Worm (Caenorhabditis elegans) whole organism, young adult: ENCODE results near the gene Y37A1B.4.

Experiments
- B0019.2 ChIP-seq: fragments of 200-800 bp; sonication (Bioruptor generic); conservative IDR thresholded peaks from 2 replicates; pipeline ENCODE4 v1.3.6; 2022; ENCODE audit warnings: missing genetic modification reagents, missing genetic modification characterization, missing compliant biosample characterization
- B0035.1 ChIP-seq: sonication (generic microtip); optimal IDR thresholded peaks from 2 replicates; lab custom pipeline; 2016; ENCODE audit warnings: missing genetic modification characterization, mild to moderate bottlenecking, missing compliant biosample characterization, missing genotype, missing genetic modification reagents
- B0336.3 ChIP-seq: fragments of 200-800 bp; sonication (Bioruptor generic); IDR thresholded peaks from 2 replicates; pipeline ENCODE4 v1.3.6; 2022; ENCODE audit warnings: missing genetic modification characterization, missing compliant biosample characterization
- F10E7.11 ChIP-seq: sonication (generic microtip); optimal IDR thresholded peaks from 2 replicates; lab custom pipeline; 2017; ENCODE audit warnings: mild to moderate bottlenecking, missing genetic modification characterization, moderate library complexity, missing compliant biosample characterization
- F23B12.7 ChIP-seq: sonication (generic microtip); optimal IDR thresholded peaks from 2 replicates; lab custom pipeline; 2017; ENCODE audit warnings: missing genetic modification characterization, mild to moderate bottlenecking, missing compliant biosample characterization, antibody characterized with exemption, moderate library complexity; ENCODE audit not compliant: insufficient read depth
- F33H1.4 ChIP-seq: fragments of 200-800 bp; sonication (Bioruptor generic); IDR thresholded peaks from 2 replicates; pipeline ENCODE4 v1.3.6; 2022; ENCODE audit warnings: missing genetic modification reagents, missing genetic modification characterization, missing compliant biosample characterization
- F39B2.1 ChIP-seq: fragments of 200-800 bp; sonication (Bioruptor generic); IDR thresholded peaks from 2 replicates; pipeline ENCODE4 v1.3.6; 2022; ENCODE audit warnings: missing genetic modification reagents, missing genetic modification characterization, missing compliant biosample characterization
- F49E8.2 ChIP-seq: sonication (generic microtip); optimal IDR thresholded peaks from 3 replicates; lab custom pipeline; 2017; ENCODE audit warnings: missing genetic modification characterization, mild to moderate bottlenecking, missing compliant biosample characterization, antibody characterized with exemption, moderate library complexity; ENCODE audit not compliant: insufficient read depth
- F57A8.1 ChIP-seq: fragments of 200-800 bp; sonication (Bioruptor generic); optimal IDR thresholded peaks from 2 replicates; lab custom pipeline; 2018; ENCODE audit warnings: mild to moderate bottlenecking, missing genetic modification characterization, moderate library complexity, missing compliant biosample characterization
- K12H6.12 ChIP-seq: fragments of 200-800 bp; sonication (Bioruptor generic); optimal IDR thresholded peaks from 2 replicates; lab custom pipeline; 2018; ENCODE audit warnings: mild to moderate bottlenecking, missing genetic modification characterization, missing compliant biosample characterization
- T26A5.8 ChIP-seq: sonication (generic microtip); optimal IDR thresholded peaks from 2 replicates; lab custom pipeline; 2016; ENCODE audit warnings: missing genetic modification characterization, missing compliant biosample characterization
- Y67H2A.10 ChIP-seq: fragments of 200-800 bp; sonication (Bioruptor generic); conservative IDR thresholded peaks from 2 replicates; pipeline ENCODE4 v1.3.6; 2022; ENCODE audit warnings: missing genetic modification reagents, missing genetic modification characterization, missing compliant biosample characterization
- Y79H2A.3 ChIP-seq: fragments of 200-800 bp; sonication (Bioruptor generic); conservative IDR thresholded peaks from 2 replicates; pipeline ENCODE4 v1.3.6; 2022; ENCODE audit warnings: missing genetic modification reagents, missing genetic modification characterization, missing compliant biosample characterization
- Y95B8A.8 ChIP-seq: fragments of 200-800 bp; sonication (Bioruptor generic); IDR thresholded peaks from 2 replicates; pipeline ENCODE4 v1.3.6; 2022; ENCODE audit warnings: missing genetic modification reagents, missing genetic modification characterization, missing compliant biosample characterization
- ZK185.1 ChIP-seq: sonication (generic microtip); optimal IDR thresholded peaks from 2 replicates; lab custom pipeline; 2016; ENCODE audit warnings: mild to moderate bottlenecking, missing genetic modification characterization, missing compliant biosample characterization; ENCODE audit not compliant: poor library complexity, severe bottlenecking
- akir-1 ChIP-seq: fragments of 200-800 bp; sonication (Bioruptor generic); optimal IDR thresholded peaks from 2 replicates; lab custom pipeline; 2018; ENCODE audit warnings: mild to moderate bottlenecking, missing genetic modification characterization, moderate library complexity, missing compliant biosample characterization
- aptf-2 ChIP-seq: fragments of 200-800 bp; sonication (Bioruptor generic); conservative IDR thresholded peaks from 2 replicates; pipeline ENCODE4 v1.3.6; 2022; ENCODE audit warnings: missing genetic modification reagents, missing genetic modification characterization, missing compliant biosample characterization
- attf-6 ChIP-seq: fragments of 200-800 bp; sonication (Bioruptor generic); IDR thresholded peaks from 2 replicates; pipeline ENCODE4 v1.3.6; 2022; ENCODE audit warnings: missing genetic modification reagents, missing genetic modification characterization, missing compliant biosample characterization
- cebp-1 ChIP-seq, 2 experiments: fragments of 200-800 bp in 1 of 2; sonication (Bioruptor generic) in 1 of 2; sonication (generic microtip) in 1 of 2; IDR thresholded peaks in 1 of 2; optimal IDR thresholded peaks in 1 of 2; 2 replicates each; pipeline versions ENCODE4 v1.3.6 to Lab custom; 2017 to 2022; ENCODE audit warnings: missing compliant biosample characterization in 2 of 2, missing genetic modification characterization in 2 of 2, mild to moderate bottlenecking in 1 of 2, missing genetic modification reagents in 1 of 2, moderate library complexity in 1 of 2
- ceh-27 ChIP-seq: fragments of 200-800 bp; sonication (Bioruptor generic); optimal IDR thresholded peaks from 2 replicates; lab custom pipeline; 2018; ENCODE audit warnings: mild to moderate bottlenecking, missing genetic modification characterization, moderate library complexity, missing compliant biosample characterization
- ceh-91 ChIP-seq: fragments of 200-800 bp; sonication (Bioruptor generic); IDR thresholded peaks from 2 replicates; pipeline ENCODE4 v1.3.6; 2022; ENCODE audit warnings: missing genetic modification reagents, missing genetic modification characterization, missing compliant biosample characterization
- efl-1 ChIP-seq: fragments of 150-350 bp; optimal IDR thresholded peaks from 2 replicates; lab custom pipeline; 2014; ENCODE audit warnings: missing biosample characterization, missing genetic modification reagents, missing genetic modification characterization
- egl-18 ChIP-seq: fragments of 200-800 bp; sonication (Bioruptor generic); IDR thresholded peaks from 2 replicates; pipeline ENCODE4 v1.3.6; 2022; ENCODE audit warnings: missing genetic modification reagents, missing genetic modification characterization, missing compliant biosample characterization
- egrh-3 ChIP-seq: fragments of 200-800 bp; sonication (Bioruptor generic); IDR thresholded peaks from 2 replicates; pipeline ENCODE4 v1.3.6; 2022; ENCODE audit warnings: missing genetic modification reagents, missing genetic modification characterization, missing compliant biosample characterization
- ets-4 ChIP-seq: fragments of 200-800 bp; sonication (Bioruptor generic); optimal IDR thresholded peaks from 2 replicates; lab custom pipeline; 2018; ENCODE audit warnings: mild to moderate bottlenecking, missing genetic modification characterization, missing compliant biosample characterization
- hlh-12 ChIP-seq: sonication (generic microtip); optimal IDR thresholded peaks from 2 replicates; lab custom pipeline; 2016; ENCODE audit warnings: missing genetic modification characterization, missing compliant biosample characterization
- hmg-1.2 ChIP-seq: fragments of 200-800 bp; sonication (Bioruptor generic); IDR thresholded peaks from 2 replicates; pipeline ENCODE4 v1.3.6; 2022; ENCODE audit warnings: missing genetic modification reagents, missing genetic modification characterization, missing compliant biosample characterization
- hsf-1 ChIP-seq: fragments of 200-800 bp; sonication (Bioruptor generic); IDR thresholded peaks from 2 replicates; pipeline ENCODE4 v1.3.6; 2022; ENCODE audit warnings: missing genetic modification reagents, missing genetic modification characterization, missing compliant biosample characterization
- lin-54 ChIP-seq: fragments of 200-800 bp; sonication (Bioruptor generic); optimal IDR thresholded peaks from 2 replicates; lab custom pipeline; 2018; ENCODE audit warnings: mild to moderate bottlenecking, missing genetic modification characterization, missing compliant biosample characterization
- lsy-27 ChIP-seq: sonication (generic microtip); optimal IDR thresholded peaks from 2 replicates; lab custom pipeline; 2017; ENCODE audit warnings: missing genetic modification characterization, mild to moderate bottlenecking, missing compliant biosample characterization, antibody characterized with exemption, missing genotype, borderline replicate concordance; ENCODE audit not compliant: insufficient read depth
- madf-3 ChIP-seq: fragments of 200-800 bp; sonication (Bioruptor generic); IDR thresholded peaks from 2 replicates; pipeline ENCODE4 v1.3.6; 2022; ENCODE audit warnings: missing genetic modification reagents, missing genetic modification characterization, missing compliant biosample characterization
- madf-8 ChIP-seq: fragments of 200-800 bp; sonication (Bioruptor generic); conservative IDR thresholded peaks from 2 replicates; pipeline ENCODE4 v1.3.6; 2022; ENCODE audit warnings: missing genetic modification reagents, missing genetic modification characterization, missing compliant biosample characterization
- mcd-1 ChIP-seq: fragments of 200-800 bp; sonication (Bioruptor generic); IDR thresholded peaks from 2 replicates; pipeline ENCODE4 v1.3.6; 2022; ENCODE audit warnings: missing genetic modification reagents, missing genetic modification characterization, missing compliant biosample characterization
- mel-28 ChIP-seq: sonication (generic microtip); optimal IDR thresholded peaks from 2 replicates; lab custom pipeline; 2016; ENCODE audit warnings: borderline replicate concordance, mild to moderate bottlenecking, missing genetic modification characterization, missing compliant biosample characterization
- mxl-1 ChIP-seq: sonication (generic microtip); optimal IDR thresholded peaks from 2 replicates; lab custom pipeline; 2016; ENCODE audit warnings: missing genetic modification characterization, missing compliant biosample characterization
- nfya-2 ChIP-seq: fragments of 200-800 bp; sonication (Bioruptor generic); IDR thresholded peaks from 2 replicates; pipeline ENCODE4 v1.3.6; 2022; ENCODE audit warnings: missing genetic modification reagents, missing genetic modification characterization, missing compliant biosample characterization
- nhr-179 ChIP-seq: sonication (generic microtip); optimal IDR thresholded peaks from 2 replicates; lab custom pipeline; 2016; ENCODE audit warnings: mild to moderate bottlenecking, missing genetic modification characterization, missing compliant biosample characterization
- nhr-90 ChIP-seq: sonication (generic microtip); optimal IDR thresholded peaks from 2 replicates; lab custom pipeline; 2016; ENCODE audit warnings: missing genotype, mild to moderate bottlenecking, missing genetic modification characterization, missing compliant biosample characterization
- pha-4 ChIP-seq: fragments of 150-350 bp; sonication (generic microtip); optimal IDR thresholded peaks from 2 replicates; lab custom pipeline; 2014; ENCODE audit warnings: missing biosample characterization, missing genetic modification reagents, missing genetic modification characterization
- repo-1 ChIP-seq: sonication (generic microtip); optimal IDR thresholded peaks from 2 replicates; lab custom pipeline; 2017; ENCODE audit warnings: mild to moderate bottlenecking, missing genetic modification characterization, missing compliant biosample characterization
- sea-2 ChIP-seq: fragments of 200-800 bp; sonication (Bioruptor generic); IDR thresholded peaks from 2 replicates; pipeline ENCODE4 v1.3.6; 2022; ENCODE audit warnings: missing genetic modification characterization, missing compliant biosample characterization
- snpc-4 ChIP-seq, 5 experiments: fragments of 150-350 bp in 1 of 5; sonication (generic microtip) in 4 of 5; optimal IDR thresholded peaks; 2 replicates each; lab custom pipeline; 2014 to 2018; ENCODE audit warnings: missing genetic modification characterization in 5 of 5, missing biosample characterization in 3 of 5, antibody characterized with exemption in 2 of 5, mild to moderate bottlenecking in 2 of 5, missing compliant biosample characterization in 2 of 5, missing genotype in 2 of 5, moderate library complexity in 2 of 5, missing genetic modification reagents in 1 of 5
- unc-130 ChIP-seq: sonication (generic microtip); optimal IDR thresholded peaks from 2 replicates; lab custom pipeline; 2016; ENCODE audit warnings: missing genetic modification reagents, missing genetic modification characterization, missing compliant biosample characterization
- unc-62 ChIP-seq: fragments of 150-350 bp; optimal IDR thresholded peaks from 2 replicates; lab custom pipeline; 2014; ENCODE audit warnings: missing biosample characterization, missing genetic modification reagents, missing genetic modification characterization
- xnd-1 ChIP-seq: sonication (generic microtip); optimal IDR thresholded peaks from 2 replicates; lab custom pipeline; 2016; ENCODE audit warnings: missing genotype, missing genetic modification reagents, missing genetic modification characterization, missing compliant biosample characterization
- ztf-28 ChIP-seq: fragments of 200-800 bp; sonication (Bioruptor generic); IDR thresholded peaks from 2 replicates; pipeline ENCODE4 v1.3.6; 2022; ENCODE audit warnings: missing genetic modification reagents, missing genetic modification characterization, missing compliant biosample characterization
- ztf-3 ChIP-seq: fragments of 200-800 bp; sonication (Bioruptor generic); optimal IDR thresholded peaks from 2 replicates; lab custom pipeline; 2018; ENCODE audit warnings: mild to moderate bottlenecking, missing genetic modification characterization, missing compliant biosample characterization

The Y37A1B.4 gene

DNA sequence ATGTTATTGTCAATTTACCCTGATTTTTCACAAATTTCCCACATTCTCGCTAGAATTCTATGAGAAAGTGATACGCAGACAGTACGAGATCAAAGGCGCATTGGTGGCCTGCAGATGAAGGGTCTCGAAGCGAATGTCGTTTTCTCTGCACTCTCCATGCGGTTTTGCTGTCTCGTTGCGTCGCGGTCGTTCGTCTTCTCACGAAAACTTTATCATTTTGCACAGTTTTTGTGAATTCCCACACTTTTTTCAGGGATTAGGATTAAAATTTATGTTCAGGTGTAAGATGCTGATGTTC lies 10.4 kb upstream of the Y37A1B.4 start (continued):
- TF ChIP-seq ztf-28, result 0 out of 2 replicates have a peak, but pooled peaks have one; percentile 47
- TF ChIP-seq ceh-91 (GFP tag; lab: Robert Waterston, UW), result peak; percentile 79
- peak; percentile 86 for TF ChIP-seq B0336.3 (GFP tag; lab: Robert Waterston, UW)
- TF ChIP-seq Y95B8A.8, result peak; percentile 66; the same call in 1 of the 2 replicates
- no peak for TF ChIP-seq cebp-1 (GFP tag; IDR thresholded peaks at IDR 0.05; lab: Robert Waterston, UW)
- TF ChIP-seq cebp-1 (tag; optimal IDR thresholded peaks at IDR 0.05; lab: Kevin White, UChicago), result no peak
- TF ChIP-seq hsf-1, result peak; percentile 76
- TF ChIP-seq efl-1 (GFP tag; lab: Kevin White, UChicago), result peak; percentile 79
- no peak for TF ChIP-seq ztf-3 (GFP tag; lab: Kevin White, UChicago)
- TF ChIP-seq mel-28, result no peak
- peak; percentile 98 for TF ChIP-seq F33H1.4 (GFP tag; lab: Robert Waterston, UW)
- TF ChIP-seq sea-2 (GFP tag; lab: Robert Waterston, UW), result no peak
- peak; percentile 16; the same call in 1 of the 2 replicates for TF ChIP-seq Y67H2A.10
- TF ChIP-seq lin-54 (GFP tag; lab: Kevin White, UChicago), result peak; percentile 87
- peak; percentile 53 for TF ChIP-seq xnd-1 (tag; lab: Kevin White, UChicago)
- peak; percentile 76 for TF ChIP-seq unc-130 (GFP tag; lab: Kevin White, UChicago)
- TF ChIP-seq egrh-3, result no peak
- TF ChIP-seq ets-4 (GFP tag; lab: Kevin White, UChicago), result no peak
- no peak for TF ChIP-seq nhr-179
- TF ChIP-seq mxl-1 (tag; lab: Kevin White, UChicago), result no peak
- TF ChIP-seq lsy-27, result no peak
- no peak for TF ChIP-seq F39B2.1 (GFP tag; lab: Robert Waterston, UW)
- no peak for TF ChIP-seq F10E7.11 (tag; lab: Kevin White, UChicago)
- TF ChIP-seq ceh-27, result peak; percentile 33
- peak; percentile 81 for TF ChIP-seq F49E8.2
- TF ChIP-seq hmg-1.2 (GFP tag; lab: Robert Waterston, UW), result peak; percentile 71
- 0 out of 2 replicates have a peak, but pooled peaks have one; percentile 18 for TF ChIP-seq aptf-2 (GFP tag; lab: Robert Waterston, UW)
- peak; percentile 68 for TF ChIP-seq ZK185.1 (tag; lab: Kevin White, UChicago)
- TF ChIP-seq akir-1, result no peak
- TF ChIP-seq B0035.1, result no peak
- TF ChIP-seq nfya-2 (GFP tag; lab: Robert Waterston, UW), result no peak
- no peak for TF ChIP-seq pha-4 (tag; lab: Kevin White, UChicago)
- TF ChIP-seq T26A5.8 (tag; lab: Kevin White, UChicago), result no peak
- TF ChIP-seq snpc-4 (GFP tag; optimal IDR thresholded peaks at IDR 0.05; lab: Kevin White, UChicago), result peak; percentile 89
- peak; percentile 74 to 95 (median 92) for TF ChIP-seq snpc-4 (tag; optimal IDR thresholded peaks at IDR 0.05; lab: Kevin White, UChicago)
- TF ChIP-seq B0019.2 (GFP tag; lab: Robert Waterston, UW), result peak; percentile 60
- no peak for TF ChIP-seq F57A8.1 (GFP tag; lab: Kevin White, UChicago)
- TF ChIP-seq madf-8 (GFP tag; lab: Robert Waterston, UW), result peak; percentile 67
- TF ChIP-seq hlh-12, result no peak
- peak; percentile 91 for TF ChIP-seq mcd-1
- peak; percentile 56 for TF ChIP-seq F23B12.7 (tag; lab: Kevin White, UChicago)
- peak; percentile 93 for TF ChIP-seq attf-6 (GFP tag; lab: Robert Waterston, UW)
- TF ChIP-seq nhr-90 (tag; lab: Kevin White, UChicago), result no peak
- peak; percentile 99 for TF ChIP-seq madf-3 (GFP tag; lab: Robert Waterston, UW)
- 0 out of 2 replicates have a peak, but pooled peaks have one; percentile 51 for TF ChIP-seq Y79H2A.3
- TF ChIP-seq unc-62, result no peak
- TF ChIP-seq egl-18 (GFP tag; lab: Robert Waterston, UW), result no peak
- no peak for TF ChIP-seq repo-1 (tag; lab: Kevin White, UChicago)
- TF ChIP-seq K12H6.12 (tag; lab: Kevin White, UChicago), result peak; percentile 53
